Worm (Caenorhabditis elegans) whole organism, L1 larva: ENCODE data around the gene math-28.

Experiments used
- blmp-1 ChIP-seq: fragments of 150-350 bp; optimal IDR thresholded peaks from 2 replicates; lab custom pipeline; 2014; ENCODE audit warnings: missing biosample characterization, missing genetic modification characterization
- ceh-88 ChIP-seq: fragments of 200-800 bp; sonication (Bioruptor generic); IDR thresholded peaks from 2 replicates; pipeline ENCODE4 v1.3.6; 2022; ENCODE audit warnings: missing genetic modification characterization, missing compliant biosample characterization
- dpl-1 ChIP-seq, 3 experiments: fragments of 150-350 bp in 2 of 3; sonication (generic microtip) in 1 of 3; optimal IDR thresholded peaks; 2 replicates each; lab custom pipeline; 2014 to 2017; ENCODE audit warnings: missing biosample characterization in 3 of 3, missing genetic modification characterization in 3 of 3, missing genetic modification reagents in 3 of 3
- elt-3 ChIP-seq, 6 experiments: fragments of 150-350 bp in 1 of 6; sonication (generic microtip); optimal IDR thresholded peaks; 2 replicates each; lab custom pipeline; 2017 to 2018; ENCODE audit warnings: missing biosample characterization in 6 of 6, missing genetic modification characterization in 6 of 6, inconsistent platforms in 1 of 6
- fos-1 ChIP-seq: fragments of 150-350 bp; optimal IDR thresholded peaks from 2 replicates; lab custom pipeline; 2014; ENCODE audit warnings: missing biosample characterization, missing genetic modification characterization
- jun-1 ChIP-seq: fragments of 150-350 bp; optimal IDR thresholded peaks from 2 replicates; lab custom pipeline; 2014; ENCODE audit warnings: missing biosample characterization, missing genetic modification reagents, missing genetic modification characterization
- lir-3 ChIP-seq: sonication (generic microtip); optimal IDR thresholded peaks from 2 replicates; lab custom pipeline; 2016; ENCODE audit warnings: mild to moderate bottlenecking, missing genetic modification characterization, moderate library complexity, missing compliant biosample characterization; ENCODE audit not compliant: poor library complexity
- pqm-1 ChIP-seq: sonication (generic microtip); optimal IDR thresholded peaks from 3 replicates; lab custom pipeline; 2017; ENCODE audit warnings: missing biosample characterization, missing genetic modification characterization
- snpc-4 ChIP-seq: fragments of 150-350 bp; optimal IDR thresholded peaks from 2 replicates; lab custom pipeline; 2014; ENCODE audit warnings: missing biosample characterization, missing genetic modification characterization
- unc-130 ChIP-seq: fragments of 150-350 bp; optimal IDR thresholded peaks from 2 replicates; lab custom pipeline; 2017; ENCODE audit warnings: missing biosample characterization, missing genetic modification characterization, inconsistent platforms
- unc-62 ChIP-seq: fragments of 150-350 bp; optimal IDR thresholded peaks from 2 replicates; lab custom pipeline; 2014; ENCODE audit warnings: missing biosample characterization, missing genetic modification reagents, missing genetic modification characterization
- zag-1 ChIP-seq: fragments of 150-350 bp; optimal IDR thresholded peaks from 2 replicates; lab custom pipeline; 2014; ENCODE audit warnings: missing biosample characterization, missing genetic modification characterization
- ztf-11 ChIP-seq, 2 experiments: sonication (generic microtip); optimal IDR thresholded peaks; 2 replicates each; lab custom pipeline; 2016 to 2017; ENCODE audit warnings: missing genetic modification characterization in 2 of 2, missing biosample characterization in 1 of 2, missing compliant biosample characterization in 1 of 2
- ztf-4 ChIP-seq: fragments of 150-350 bp; optimal IDR thresholded peaks from 2 replicates; lab custom pipeline; 2014; ENCODE audit warnings: missing biosample characterization, missing genetic modification characterization

DNA sequence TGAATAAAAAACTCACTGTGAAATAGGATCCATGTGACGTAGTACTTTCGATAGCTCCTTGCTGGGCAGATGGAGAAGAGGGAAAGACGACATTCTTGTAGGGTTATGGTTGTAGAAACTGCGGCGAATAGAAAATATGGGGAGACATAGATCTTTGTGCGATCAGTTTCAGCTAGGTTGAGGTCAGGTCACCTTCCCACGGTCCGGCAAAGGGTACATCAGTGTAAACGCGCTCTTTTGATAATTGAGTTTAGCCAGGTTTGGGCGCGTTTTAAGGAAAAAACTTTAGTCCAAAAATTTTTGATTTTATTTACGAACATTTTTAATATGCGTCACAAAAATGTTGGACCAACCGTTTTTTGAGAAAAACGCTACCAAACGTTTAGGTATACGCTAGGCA is 7.1 kb upstream of the math-28 start, which contains the start of gene F36H5.17:
- TF ChIP-seq fos-1 (tag; lab: Kevin White, UChicago) (no peak), elt-3 (tag; optimal IDR thresholded peaks at IDR 0.05; lab: Kevin White, UChicago) (no peak), lir-3 (tag; lab: Kevin White, UChicago) (no peak), unc-62 (no peak), snpc-4 (tag; lab: Kevin White, UChicago) (no peak), ztf-11 (tag; optimal IDR thresholded peaks at IDR 0.05; lab: Kevin White, UChicago) (no peak), dpl-1 (GFP tag; optimal IDR thresholded peaks at IDR 0.05; lab: Kevin White, UChicago) (no peak), ceh-88 (GFP tag; lab: Robert Waterston, UW) (no peak), pqm-1 (no peak), zag-1 (tag; lab: Kevin White, UChicago) (no peak), jun-1 (tag; lab: Kevin White, UChicago) (no peak), blmp-1 (tag; lab: Kevin White, UChicago) (no peak), unc-130 (tag; lab: Kevin White, UChicago) (no peak), ztf-4 (tag; lab: Kevin White, UChicago) (no peak)
